Fruit fly (Drosophila melanogaster) whole organism, embryonic: ENCODE data around the gene TbCMF46.

Experiments
- CG14667 ChIP-seq: fragments of 200-800 bp; sonication (Bioruptor generic); IDR thresholded peaks from 2 replicates; pipeline ENCODE4 v1.3.6; 2022; ENCODE audit warnings: missing biosample characterization, missing genetic modification characterization
- Hand ChIP-seq: fragments of 200-800 bp; sonication (Bioruptor generic); optimal IDR thresholded peaks from 2 replicates; lab custom pipeline; 2017; ENCODE audit warnings: mild to moderate bottlenecking, missing biosample characterization, missing genetic modification reagents, missing genetic modification characterization
- Lpt ChIP-seq: fragments of >200 bp; optimal IDR thresholded peaks from 2 replicates; lab custom pipeline; 2018; ENCODE audit warnings: missing biosample characterization, missing genetic modification characterization
- Meics ChIP-seq: fragments of 200-800 bp; sonication (Bioruptor generic); optimal IDR thresholded peaks from 2 replicates; lab custom pipeline; 2017; ENCODE audit warnings: missing biosample characterization, mild to moderate bottlenecking, missing genetic modification characterization
- Usf ChIP-seq: fragments of 200-800 bp; sonication (Bioruptor generic); optimal IDR thresholded peaks from 2 replicates; lab custom pipeline; 2017; ENCODE audit warnings: missing genotype, missing biosample characterization, missing genetic modification characterization
- aop ChIP-seq: fragments of 200-800 bp; sonication (Bioruptor generic); IDR thresholded peaks from 2 replicates; pipeline ENCODE4 v1.3.6; 2022; ENCODE audit warnings: missing biosample characterization, missing genetic modification characterization
- fd102C ChIP-seq: fragments of 200-800 bp; sonication (Bioruptor generic); optimal IDR thresholded peaks from 2 replicates; lab custom pipeline; 2018; ENCODE audit warnings: missing biosample characterization, mild to moderate bottlenecking, missing genetic modification characterization, moderate library complexity

dm6 chr2L:9912570-9913260 is 11.9 kb downstream of the TbCMF46 start, which contains the start of the genes Etl1 and Srp54:
- TF ChIP-seq Lpt (GFP tag; lab: Kevin White, UChicago) = no peak
- TF ChIP-seq Hand = no peak
- TF ChIP-seq CG14667 = no peak
- no peak for TF ChIP-seq Meics (GFP tag; lab: Kevin White, UChicago)
- TF ChIP-seq aop (GFP tag; lab: Robert Waterston, UW) = no peak
- no peak for TF ChIP-seq Usf (GFP tag; lab: Kevin White, UChicago)
- no peak for TF ChIP-seq fd102C (GFP tag; lab: Kevin White, UChicago)
